Fruit fly (Drosophila melanogaster): Measurements from ENCODE around the gene Eogt.

The Eogt gene

dm6 chr2L:2365077-2365651 lies 15.7 kb upstream of the Eogt start, which contains the start of the genes Rab5 and Axud1 (continued):
- TF ChIP-seq Doc3 (GFP tag; IDR thresholded peaks at IDR 0.05; ENCODE audit: partially characterized antibody) (no peak), E2f2 (GFP tag; IDR thresholded peaks at IDR 0.05) (peak; percentile 22; the same call in 1 of the 2 replicates), CG4328 (GFP tag; optimal IDR thresholded peaks at IDR 0.05) (no peak), YL-1 (GFP tag; optimal IDR thresholded peaks at IDR 0.05) (peak; percentile 76), lab (GFP tag; optimal IDR thresholded peaks at IDR 0.05) (peak; percentile 19), bbx (GFP tag; IDR thresholded peaks at IDR 0.05; ENCODE audit: partially characterized antibody) (0 out of 2 replicates have a peak, but pooled peaks have one; percentile 23), slbo (GFP tag; IDR thresholded peaks at IDR 0.05) (peak; percentile 40; the same call in 1 of the 2 replicates), CrebB (tag; optimal IDR thresholded peaks at IDR 0.05) (no peak), CG17829 (tag; optimal IDR thresholded peaks at IDR 0.05) (peak; percentile 24), CG13287 (GFP tag; IDR thresholded peaks at IDR 0.05; ENCODE audit: partially characterized antibody) (peak; percentile 30; the same call in 1 of the 2 replicates), CG1603 (tag; optimal IDR thresholded peaks at IDR 0.05) (peak; percentile 47), Dbx (GFP tag; IDR thresholded peaks at IDR 0.05) (0 out of 3 replicates have a peak, but pooled peaks have one; percentile 38), CG30020 (tag; optimal IDR thresholded peaks at IDR 0.05) (peak; percentile 42), dpn (GFP tag; optimal IDR thresholded peaks at IDR 0.05) (no peak), CG5953 (GFP tag; IDR thresholded peaks at IDR 0.05) (no peak), CG18619 (GFP tag; optimal IDR thresholded peaks at IDR 0.05) (no peak), CG4617 (GFP tag; optimal IDR thresholded peaks at IDR 0.05; ENCODE audit: borderline replicate concordance) (peak; percentile 92), z (GFP tag; IDR thresholded peaks at IDR 0.05) (no peak), Xrp1 (GFP tag; IDR thresholded peaks at IDR 0.05) (peak; percentile 21; the same call in 1 of the 2 replicates), BEAF-32 (GFP tag; optimal IDR thresholded peaks at IDR 0.05) (peak; percentile 79), Dp (GFP tag; optimal IDR thresholded peaks at IDR 0.05) (peak; percentile 14), CG14965 (GFP tag; optimal IDR thresholded peaks at IDR 0.05; ENCODE audit: borderline replicate concordance) (no peak), CG9932 (GFP tag; IDR thresholded peaks at IDR 0.05) (peak; percentile 31), Ptx1 (GFP tag; IDR thresholded peaks at IDR 0.05) (0 out of 2 replicates have a peak, but pooled peaks have one; percentile 12), CG8924 (tag; optimal IDR thresholded peaks at IDR 0.05) (peak; percentile 27), ro (GFP tag; IDR thresholded peaks at IDR 0.05) (no peak), Poxn (GFP tag; IDR thresholded peaks at IDR 0.05) (no peak), CG32532 (GFP tag; IDR thresholded peaks at IDR 0.05) (peak; percentile 29; the same call in 1 of the 2 replicates), HLH4C (GFP tag; IDR thresholded peaks at IDR 0.05; ENCODE audit: partially characterized antibody) (0 out of 3 replicates have a peak, but pooled peaks have one; percentile 31), Ada2b (GFP tag; IDR thresholded peaks at IDR 0.05) (no peak), CG14667 (GFP tag; IDR thresholded peaks at IDR 0.05) (no peak), tap (tag; optimal IDR thresholded peaks at IDR 0.05) (no peak), tna (GFP tag; IDR thresholded peaks at IDR 0.05; ENCODE audit: partially characterized antibody) (no peak), CG10321 (GFP tag; IDR thresholded peaks at IDR 0.05) (peak; percentile 32; the same call in 1 of the 2 replicates), Side (GFP tag; optimal IDR thresholded peaks at IDR 0.05) (peak; percentile 25), MBD-R2 (GFP tag; IDR thresholded peaks at IDR 0.05) (peak; percentile 54; the same call in 1 of the 2 replicates), pzg (GFP tag; optimal IDR thresholded peaks at IDR 0.05) (peak; percentile 82), CG15601 (tag; optimal IDR thresholded peaks at IDR 0.05) (peak; percentile 41), gfzf (GFP tag; optimal IDR thresholded peaks at IDR 0.05) (peak; percentile 97), Max (GFP tag; optimal IDR thresholded peaks at IDR 0.05) (no peak), CG14710 (tag; optimal IDR thresholded peaks at IDR 0.05) (peak; percentile 88), CG3995 (GFP tag; optimal IDR thresholded peaks at IDR 0.05) (peak; percentile 88), gem (tag; optimal IDR thresholded peaks at IDR 0.05) (peak; percentile 9), row (GFP tag; IDR thresholded peaks at IDR 0.05) (peak; percentile 25; the same call in 2 of the 3 replicates), CG2116 (GFP tag; optimal IDR thresholded peaks at IDR 0.05) (peak; percentile 50), Lhr (GFP tag; optimal IDR thresholded peaks at IDR 0.05) (peak; percentile 75), CG8765 (GFP tag; IDR thresholded peaks at IDR 0.05) (0 out of 2 replicates have a peak, but pooled peaks have one; percentile 13), CG15514 (GFP tag; optimal IDR thresholded peaks at IDR 0.05) (peak; percentile 91)

Data from whole organism, embryonic.